Fruit fly (Drosophila melanogaster) whole organism, prepupa: Measurements from ENCODE around the gene CG14826.

Source experiments
- Blimp-1 ChIP-seq: fragments of 200-800 bp; sonication (Bioruptor generic); optimal IDR thresholded peaks from 3 replicates; lab custom pipeline; 2017; ENCODE audit warnings: missing biosample characterization, missing genetic modification characterization, mild to moderate bottlenecking, moderate library complexity, missing genetic modification reagents
- CG10631 ChIP-seq: fragments of 200-800 bp; sonication (Bioruptor generic); optimal IDR thresholded peaks from 2 replicates; lab custom pipeline; 2016; ENCODE audit warnings: missing biosample characterization, missing genetic modification characterization
- CG10669 ChIP-seq: fragments of 200-800 bp; sonication (Bioruptor generic); optimal IDR thresholded peaks from 3 replicates; lab custom pipeline; 2018; ENCODE audit warnings: missing biosample characterization, mild to moderate bottlenecking, missing genetic modification characterization, moderate library complexity
- CG11762 ChIP-seq: fragments of 200-800 bp; sonication (Bioruptor generic); optimal IDR thresholded peaks from 3 replicates; lab custom pipeline; 2016; ENCODE audit warnings: missing biosample characterization, missing genetic modification characterization; ENCODE audit not compliant: insufficient read depth
- CG11902 ChIP-seq: fragments of 200-800 bp; sonication (Bioruptor generic); optimal IDR thresholded peaks from 3 replicates; lab custom pipeline; 2016; ENCODE audit warnings: missing biosample characterization, missing genetic modification characterization
- CG15336 ChIP-seq: fragments of 200-800 bp; sonication (Bioruptor generic); IDR thresholded peaks from 2 replicates; pipeline ENCODE4 v1.3.6; 2022; ENCODE audit warnings: missing biosample characterization, missing genetic modification characterization
- CG1621 ChIP-seq: fragments of 200-800 bp; sonication (Bioruptor generic); optimal IDR thresholded peaks from 3 replicates; lab custom pipeline; 2018; ENCODE audit warnings: missing biosample characterization, mild to moderate bottlenecking, missing genetic modification characterization
- CG16779 ChIP-seq: fragments of 200-800 bp; sonication (Bioruptor generic); optimal IDR thresholded peaks from 3 replicates; lab custom pipeline; 2017; ENCODE audit warnings: missing biosample characterization, mild to moderate bottlenecking, missing genetic modification characterization
- CG3032 ChIP-seq: fragments of 200-800 bp; optimal IDR thresholded peaks from 2 replicates; lab custom pipeline; 2019; ENCODE audit warnings: missing biosample characterization, mild to moderate bottlenecking, missing genetic modification characterization, moderate library complexity
- CG32006 ChIP-seq: fragments of 200-800 bp; sonication (Bioruptor generic); optimal IDR thresholded peaks from 3 replicates; lab custom pipeline; 2017; ENCODE audit warnings: missing biosample characterization, mild to moderate bottlenecking, missing genetic modification characterization
- CG34406 ChIP-seq: fragments of 200-800 bp; sonication (Bioruptor generic); optimal IDR thresholded peaks from 3 replicates; lab custom pipeline; 2016; ENCODE audit warnings: missing biosample characterization, missing genetic modification characterization
- CG3919 ChIP-seq: fragments of 200-800 bp; sonication (Bioruptor generic); optimal IDR thresholded peaks from 3 replicates; lab custom pipeline; 2016; ENCODE audit warnings: missing biosample characterization, missing genetic modification characterization
- CG4318 ChIP-seq: fragments of 200-800 bp; sonication (Bioruptor generic); optimal IDR thresholded peaks from 3 replicates; lab custom pipeline; 2017; ENCODE audit warnings: missing biosample characterization, mild to moderate bottlenecking, missing genetic modification characterization
- CG6276 ChIP-seq: fragments of 200-800 bp; sonication (Bioruptor generic); optimal IDR thresholded peaks from 2 replicates; lab custom pipeline; 2017; ENCODE audit warnings: missing biosample characterization, mild to moderate bottlenecking, missing genetic modification characterization
- CG8119 ChIP-seq: fragments of 200-800 bp; sonication (Bioruptor generic); IDR thresholded peaks from 3 replicates; pipeline ENCODE4 v1.3.6; 2022; ENCODE audit warnings: missing biosample characterization, missing genetic modification characterization
- CG8319 ChIP-seq: fragments of 200-800 bp; sonication (Bioruptor generic); optimal IDR thresholded peaks from 3 replicates; lab custom pipeline; 2016; ENCODE audit warnings: missing biosample characterization, missing genetic modification characterization
- CG8632 ChIP-seq: fragments of 200-800 bp; sonication (Bioruptor generic); optimal IDR thresholded peaks from 3 replicates; lab custom pipeline; 2016; ENCODE audit warnings: missing biosample characterization, missing genetic modification characterization
- CG9139 ChIP-seq: fragments of 200-800 bp; sonication (Bioruptor generic); optimal IDR thresholded peaks from 3 replicates; lab custom pipeline; 2017; ENCODE audit warnings: missing biosample characterization, mild to moderate bottlenecking, missing genetic modification characterization
- Eip75B ChIP-seq: fragments of 200-800 bp; sonication (Bioruptor generic); optimal IDR thresholded peaks from 3 replicates; lab custom pipeline; 2016; ENCODE audit warnings: missing biosample characterization, missing genetic modification characterization
- Eip78C ChIP-seq: fragments of 200-800 bp; sonication (Bioruptor generic); peaks from one replicate; lab custom pipeline; 2016; ENCODE audit warnings: missing biosample characterization, missing genetic modification characterization
- Eip93F ChIP-seq: fragments of 200-800 bp; sonication (Bioruptor generic); optimal IDR thresholded peaks from 2 replicates; lab custom pipeline; 2016; ENCODE audit warnings: missing biosample characterization, mild to moderate bottlenecking, missing genetic modification characterization
- Ets21C ChIP-seq: fragments of 200-800 bp; sonication (Bioruptor generic); optimal IDR thresholded peaks from 3 replicates; lab custom pipeline; 2016; ENCODE audit warnings: missing biosample characterization, missing genetic modification characterization
- Ets96B ChIP-seq: fragments of 200-800 bp; optimal IDR thresholded peaks from 2 replicates; lab custom pipeline; 2019; ENCODE audit warnings: missing biosample characterization, mild to moderate bottlenecking, missing genetic modification characterization, moderate library complexity
- Gug ChIP-seq: fragments of 200-800 bp; sonication (Bioruptor generic); IDR thresholded peaks from 2 replicates; pipeline ENCODE4 v1.3.6; 2022; ENCODE audit warnings: missing biosample characterization, missing genetic modification characterization
- Hr38 ChIP-seq: sonication (Bioruptor generic); optimal IDR thresholded peaks from 2 replicates; lab custom pipeline; 2016; ENCODE audit warnings: missing biosample characterization, missing genetic modification characterization
- Hr39 ChIP-seq: fragments of 200-800 bp; sonication (Bioruptor generic); optimal IDR thresholded peaks from 2 replicates; lab custom pipeline; 2016; ENCODE audit warnings: missing biosample characterization, missing genetic modification characterization
- Hr4 ChIP-seq: fragments of 200-800 bp; sonication (Bioruptor generic); optimal IDR thresholded peaks from 3 replicates; lab custom pipeline; 2016; ENCODE audit warnings: missing biosample characterization, missing genetic modification characterization
- Lpt ChIP-seq: fragments of 200-800 bp; sonication (Bioruptor generic); optimal IDR thresholded peaks from 3 replicates; lab custom pipeline; 2016; ENCODE audit warnings: missing biosample characterization, missing genetic modification characterization
- Met ChIP-seq: fragments of 200-800 bp; sonication (Bioruptor generic); optimal IDR thresholded peaks from 3 replicates; lab custom pipeline; 2016; ENCODE audit warnings: missing biosample characterization, missing genetic modification characterization
- Smox ChIP-seq: fragments of 200-800 bp; sonication (Bioruptor generic); optimal IDR thresholded peaks from 3 replicates; lab custom pipeline; 2016; ENCODE audit warnings: missing biosample characterization, missing genetic modification characterization
- Sox14 ChIP-seq: fragments of 200-800 bp; sonication (Bioruptor generic); optimal IDR thresholded peaks from 3 replicates; lab custom pipeline; 2016; ENCODE audit warnings: missing biosample characterization, missing genetic modification characterization
- Sox15 ChIP-seq: fragments of 200-800 bp; sonication (Bioruptor generic); optimal IDR thresholded peaks from 3 replicates; lab custom pipeline; 2016; ENCODE audit warnings: missing biosample characterization, missing genetic modification characterization
- acj6 ChIP-seq: fragments of 200-800 bp; sonication (Bioruptor generic); optimal IDR thresholded peaks from 3 replicates; lab custom pipeline; 2016; ENCODE audit warnings: missing biosample characterization, missing genetic modification characterization
- dac ChIP-seq: fragments of 200-800 bp; sonication (Bioruptor generic); optimal IDR thresholded peaks from 2 replicates; lab custom pipeline; 2017; ENCODE audit warnings: missing biosample characterization, mild to moderate bottlenecking, missing genetic modification characterization
- dsx ChIP-seq: fragments of 200-800 bp; optimal IDR thresholded peaks from 3 replicates; lab custom pipeline; 2019; ENCODE audit warnings: missing biosample characterization, mild to moderate bottlenecking, missing genetic modification characterization, moderate library complexity; ENCODE audit not compliant: poor library complexity, severe bottlenecking
- eg ChIP-seq: fragments of 200-800 bp; sonication (Bioruptor generic); IDR thresholded peaks from 3 replicates; pipeline ENCODE4 v1.3.6; 2022; ENCODE audit warnings: missing biosample characterization, missing genetic modification characterization
- esn ChIP-seq: fragments of 200-800 bp; sonication (Bioruptor generic); optimal IDR thresholded peaks from 2 replicates; lab custom pipeline; 2016; ENCODE audit warnings: missing biosample characterization, mild to moderate bottlenecking, missing genetic modification characterization, moderate library complexity
- fd59A ChIP-seq: fragments of 200-800 bp; sonication (Bioruptor generic); optimal IDR thresholded peaks from 2 replicates; lab custom pipeline; 2017; ENCODE audit warnings: missing biosample characterization, mild to moderate bottlenecking, missing genetic modification characterization, missing genetic modification reagents
- fkh ChIP-seq: fragments of 200-800 bp; sonication (Bioruptor generic); optimal IDR thresholded peaks from 3 replicates; lab custom pipeline; 2017; ENCODE audit warnings: missing biosample characterization, mild to moderate bottlenecking, missing genetic modification characterization, moderate library complexity
- lz ChIP-seq: fragments of 200-800 bp; sonication (Bioruptor generic); optimal IDR thresholded peaks from 3 replicates; lab custom pipeline; 2016; ENCODE audit warnings: missing biosample characterization, missing genetic modification characterization
- salr ChIP-seq, 2 experiments: fragments of 200-800 bp; sonication (Bioruptor generic); optimal IDR thresholded peaks; 3 replicates each; lab custom pipeline; 2016 to 2018; ENCODE audit warnings: missing biosample characterization in 2 of 2, missing genetic modification characterization in 2 of 2, mild to moderate bottlenecking in 1 of 2
- spab ChIP-seq: fragments of 200-800 bp; sonication (Bioruptor generic); optimal IDR thresholded peaks from 2 replicates; lab custom pipeline; 2017; ENCODE audit warnings: missing biosample characterization, mild to moderate bottlenecking, missing genetic modification characterization, missing genetic modification reagents
- ss ChIP-seq, 2 experiments: fragments of 200-800 bp; sonication (Bioruptor generic); optimal IDR thresholded peaks; 2 replicates in 1 of 2; 3 replicates in 1 of 2; lab custom pipeline; 2017 to 2018; ENCODE audit warnings: mild to moderate bottlenecking in 2 of 2, missing biosample characterization in 2 of 2, missing genetic modification characterization in 2 of 2, moderate library complexity in 1 of 2
- svp ChIP-seq: fragments of 200-800 bp; sonication (Bioruptor generic); peaks from one replicate; lab custom pipeline; 2016; ENCODE audit warnings: missing biosample characterization, missing genetic modification characterization
- topi ChIP-seq: fragments of 200-800 bp; sonication (Bioruptor generic); optimal IDR thresholded peaks from 3 replicates; lab custom pipeline; 2016; ENCODE audit warnings: missing biosample characterization, missing genetic modification characterization
- vri ChIP-seq: fragments of 200-800 bp; sonication (Bioruptor generic); optimal IDR thresholded peaks from 3 replicates; lab custom pipeline; 2016; ENCODE audit warnings: missing biosample characterization, mild to moderate bottlenecking, missing genetic modification characterization

The CG14826 gene

DNA sequence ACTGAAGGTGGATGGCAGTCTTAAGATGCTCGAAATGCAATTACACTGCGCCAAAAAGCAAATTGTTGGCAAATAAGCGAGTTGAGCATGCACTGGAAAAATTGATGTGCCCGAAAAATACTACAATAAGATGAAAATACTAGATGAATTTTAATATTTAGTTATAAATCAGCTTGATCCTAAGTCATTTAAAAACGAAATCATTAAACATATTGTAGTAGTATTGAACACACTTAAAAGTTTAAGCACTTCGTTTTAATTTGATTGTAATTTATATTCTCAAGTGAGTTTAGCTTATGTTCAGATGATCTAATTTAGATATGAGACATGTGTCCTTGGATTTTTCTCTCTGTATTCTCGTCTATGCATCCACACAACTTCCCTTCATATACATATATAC is 28.2 kb downstream of the CG14826 start (continued):
- TF ChIP-seq Smox (GFP tag; lab: Kevin White, UChicago): no peak
- TF ChIP-seq spab: peak; percentile 67
- no peak for TF ChIP-seq lz
- peak; percentile 6 for TF ChIP-seq Sox14
- no peak for TF ChIP-seq CG1621 (tag; lab: Kevin White, UChicago)
- peak; percentile 7 for TF ChIP-seq CG16779 (tag; lab: Kevin White, UChicago)
- TF ChIP-seq dac (GFP tag; lab: Kevin White, UChicago): no peak
- peak; percentile 21 for TF ChIP-seq fd59A
- TF ChIP-seq Sox15 (GFP tag; lab: Kevin White, UChicago): no peak
- TF ChIP-seq Hr38 (GFP tag; lab: Kevin White, UChicago): no peak
- TF ChIP-seq Ets21C: no peak
- TF ChIP-seq eg (GFP tag; lab: Robert Waterston, UW): peak; percentile 52; the same call in 2 of the 3 replicates
- TF ChIP-seq Met (GFP tag; lab: Kevin White, UChicago): no peak
- peak in 1 of 2 experiments; percentile 23 for TF ChIP-seq salr (GFP tag; optimal IDR thresholded peaks at IDR 0.05; lab: Kevin White, UChicago)
- TF ChIP-seq CG9139 (GFP tag; lab: Kevin White, UChicago): peak; percentile 45
- peak; percentile 31 for TF ChIP-seq CG34406
- TF ChIP-seq Eip78C (GFP tag; lab: Kevin White, UChicago): peak; percentile 91
- peak; percentile 22 for TF ChIP-seq esn
- TF ChIP-seq ss (GFP tag; optimal IDR thresholded peaks at IDR 0.05; lab: Kevin White, UChicago): peak; percentile 16 to 58
- TF ChIP-seq CG4318 (GFP tag; lab: Kevin White, UChicago): peak; percentile 51
- peak; percentile 40 for TF ChIP-seq CG8632 (GFP tag; lab: Kevin White, UChicago)
- peak; percentile 52 for TF ChIP-seq Ets96B
- no peak for TF ChIP-seq Eip93F (GFP tag; lab: Kevin White, UChicago)
- TF ChIP-seq Hr4: peak; percentile 63

DNA sequence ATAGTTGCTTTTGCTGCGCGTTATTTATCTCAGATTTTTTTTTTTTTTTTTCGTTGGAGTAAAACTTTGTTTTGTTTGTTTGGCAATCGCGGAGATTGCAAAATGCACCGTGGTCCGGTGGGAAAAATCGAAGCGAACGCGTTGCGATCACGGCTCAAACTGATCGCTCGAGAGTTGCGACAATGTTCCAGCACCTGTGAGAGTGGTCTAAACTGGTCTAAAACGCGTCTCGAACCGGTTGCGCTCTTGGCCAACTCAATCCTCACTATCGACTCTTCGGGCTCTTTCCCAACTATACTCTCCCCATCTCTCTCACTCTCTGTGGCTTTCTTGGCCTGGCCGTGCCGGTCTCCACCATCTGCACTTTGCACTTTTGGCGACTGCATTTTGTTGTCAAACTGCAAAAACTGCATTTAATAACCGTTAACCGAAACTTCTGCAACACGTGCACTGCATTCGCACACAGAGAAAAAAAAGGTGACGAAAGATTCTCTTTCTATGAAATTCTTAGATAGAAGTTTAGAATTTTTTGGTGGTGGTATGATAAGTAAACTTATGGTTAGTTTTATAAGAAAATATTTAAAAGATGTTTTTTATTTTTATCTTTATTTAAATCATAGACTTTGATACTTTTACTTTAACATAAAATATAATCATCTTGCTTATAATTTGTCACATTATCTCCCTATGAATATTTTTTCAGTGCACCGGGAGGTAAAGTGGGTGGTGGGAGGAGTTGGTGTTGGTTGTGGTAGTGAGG is 29.6 kb downstream of the CG14826 start, which contains the start of gene CG14830:
CG14830 (minus strand) TSS at position 164 of the 760 bp plus-strand sequence.
- TF ChIP-seq Hr4: no peak
- no peak for TF ChIP-seq Eip75B (GFP tag; lab: Kevin White, UChicago)
- TF ChIP-seq Eip78C (GFP tag; lab: Kevin White, UChicago): peak; percentile 52
- TF ChIP-seq CG11902: peak; percentile 32
- peak; percentile 77 for TF ChIP-seq Gug (GFP tag; lab: Robert Waterston, UW)
- TF ChIP-seq CG8319 (GFP tag; lab: Kevin White, UChicago): peak; percentile 23
- TF ChIP-seq topi (GFP tag; lab: Kevin White, UChicago): peak; percentile 41
- TF ChIP-seq CG3919: peak; percentile 85
- no peak for TF ChIP-seq CG34406
- no peak for TF ChIP-seq esn
- TF ChIP-seq Eip93F (GFP tag; lab: Kevin White, UChicago): no peak
- TF ChIP-seq CG9139 (GFP tag; lab: Kevin White, UChicago): peak; percentile 55
- no peak for TF ChIP-seq Sox15 (GFP tag; lab: Kevin White, UChicago)
- peak; percentile 11 for TF ChIP-seq CG15336
- no peak for TF ChIP-seq salr (GFP tag; optimal IDR thresholded peaks at IDR 0.05; lab: Kevin White, UChicago)
- TF ChIP-seq CG8119: peak; percentile 49
- TF ChIP-seq spab: peak; percentile 74
- TF ChIP-seq acj6 (GFP tag; lab: Kevin White, UChicago): no peak
- peak; percentile 41 for TF ChIP-seq CG11762 (GFP tag; lab: Kevin White, UChicago)
- TF ChIP-seq Blimp-1 (GFP tag; lab: Kevin White, UChicago): peak; percentile 49
- no peak for TF ChIP-seq CG3032
- peak; percentile 18 for TF ChIP-seq CG32006
- TF ChIP-seq dac (GFP tag; lab: Kevin White, UChicago): no peak
- no peak for TF ChIP-seq CG10631 (GFP tag; lab: Kevin White, UChicago)
- TF ChIP-seq CG4318 (GFP tag; lab: Kevin White, UChicago): no peak
- no peak for TF ChIP-seq fkh (GFP tag; lab: Kevin White, UChicago)
- TF ChIP-seq Lpt: peak; percentile 83
- peak; percentile 60 for TF ChIP-seq svp (GFP tag; lab: Kevin White, UChicago)
- TF ChIP-seq Hr39 (GFP tag; lab: Kevin White, UChicago): no peak
- no peak for TF ChIP-seq fd59A
- TF ChIP-seq Sox14: no peak
- no peak for TF ChIP-seq vri (GFP tag; lab: Kevin White, UChicago)
- TF ChIP-seq CG6276: peak; percentile 81
- no peak for TF ChIP-seq Met (GFP tag; lab: Kevin White, UChicago)
- peak; percentile 65 for TF ChIP-seq CG10669
- peak; percentile 49 for TF ChIP-seq dsx (GFP tag; lab: Kevin White, UChicago)
- TF ChIP-seq Smox (GFP tag; lab: Kevin White, UChicago): peak; percentile 6
- TF ChIP-seq lz: no peak
